Fruit fly (Drosophila melanogaster): ENCODE data around the gene CG34367.
A peak's percentile ranks its signal among the peaks of the same experiment; 100 is the strongest.

CG34367 gene

dm6 chr2L:10386208-10386805 lies 32.6 kb upstream of the CG34367 start, which contains the start of the genes Cdk1 and mRpS7 (continued):
- TF ChIP-seq CG4282 (GFP tag; optimal IDR thresholded peaks at IDR 0.05) = no peak
- TF ChIP-seq crc (GFP tag; optimal IDR thresholded peaks at IDR 0.05) = peak; percentile 10
- peak; percentile 79 for TF ChIP-seq CG8388 (GFP tag; optimal IDR thresholded peaks at IDR 0.05)
- peak; percentile 52; the same call in 1 of the 3 replicates for TF ChIP-seq CG11456 (GFP tag; IDR thresholded peaks at IDR 0.05)
- peak; percentile 51 for TF ChIP-seq CG16815 (GFP tag; optimal IDR thresholded peaks at IDR 0.05)
- TF ChIP-seq Med (GFP tag) = peak; percentile 86
- TF ChIP-seq CG8924 (tag; optimal IDR thresholded peaks at IDR 0.05) = peak; percentile 87
- peak; percentile 53 for TF ChIP-seq CG9609 (GFP tag; optimal IDR thresholded peaks at IDR 0.05)
- no peak for TF ChIP-seq MTF-1 (GFP tag; optimal IDR thresholded peaks at IDR 0.05; ENCODE audit: borderline replicate concordance)
- peak; percentile 69; the same call in 1 of the 2 replicates for TF ChIP-seq CG1024 (GFP tag; IDR thresholded peaks at IDR 0.05)
- TF ChIP-seq Rx (GFP tag; IDR thresholded peaks at IDR 0.05) = no peak
- no peak for TF ChIP-seq CG31365 (tag; optimal IDR thresholded peaks at IDR 0.05)
- TF ChIP-seq vfl (GFP tag; optimal IDR thresholded peaks at IDR 0.05) = no peak
- no peak for TF ChIP-seq Kr (GFP tag; optimal IDR thresholded peaks at IDR 0.05)
- no peak for TF ChIP-seq CkIIα-i1 (GFP tag; IDR thresholded peaks at IDR 0.05)
- peak; percentile 37 for TF ChIP-seq CG7271 (tag; optimal IDR thresholded peaks at IDR 0.05)
- 0 out of 2 replicates have a peak, but pooled peaks have one; percentile 35 for TF ChIP-seq Poxn (GFP tag; IDR thresholded peaks at IDR 0.05)
- TF ChIP-seq inv (GFP tag; IDR thresholded peaks at IDR 0.05; ENCODE audit: partially characterized antibody) = no peak
- no peak for TF ChIP-seq NC2α (GFP tag; optimal IDR thresholded peaks at IDR 0.05)
- peak; percentile 39 for TF ChIP-seq exex (tag; optimal IDR thresholded peaks at IDR 0.05)
- peak; percentile 38; the same call in 1 of the 2 replicates for TF ChIP-seq sisA (GFP tag; IDR thresholded peaks at IDR 0.05)
- TF ChIP-seq CG33557 (GFP tag; optimal IDR thresholded peaks at IDR 0.05) = peak; percentile 40
- TF ChIP-seq CG14050 (GFP tag; IDR thresholded peaks at IDR 0.05) = peak; percentile 41; the same call in 1 of the 3 replicates
- TF ChIP-seq gsb-n (tag; optimal IDR thresholded peaks at IDR 0.05) = peak; percentile 76
- peak; percentile 85 for TF ChIP-seq CG11504 (tag; optimal IDR thresholded peaks at IDR 0.05)
- TF ChIP-seq CG4360 (GFP tag; IDR thresholded peaks at IDR 0.05) = no peak
- TF ChIP-seq E2f1 (GFP tag; IDR thresholded peaks at IDR 0.05) = peak; percentile 56
- TF ChIP-seq CG12659 (GFP tag; optimal IDR thresholded peaks at IDR 0.05) = peak; percentile 76
- no peak for TF ChIP-seq pan (optimal IDR thresholded peaks at IDR 0.05)
- TF ChIP-seq pan (GFP tag; optimal IDR thresholded peaks at IDR 0.05 in 1 of 2, IDR thresholded peaks at IDR 0.05 in 1 of 2) = peak in 1 of 2 experiments; percentile 82
- TF ChIP-seq CG42726 (GFP tag; IDR thresholded peaks at IDR 0.05; ENCODE audit: partially characterized antibody) = no peak
- peak; percentile 74 for TF ChIP-seq tio (GFP tag; optimal IDR thresholded peaks at IDR 0.05)
- no peak for TF ChIP-seq ERR (GFP tag; optimal IDR thresholded peaks at IDR 0.05)
- peak; percentile 63; the same call in 2 of the 3 replicates for TF ChIP-seq Dbx (GFP tag; IDR thresholded peaks at IDR 0.05)
- no peak for TF ChIP-seq CG11560 (tag; IDR thresholded peaks at IDR 0.05)
- peak; percentile 75 for TF ChIP-seq CG15601 (tag; optimal IDR thresholded peaks at IDR 0.05)
- TF ChIP-seq Adf1 (GFP tag; IDR thresholded peaks at IDR 0.05) = 0 out of 2 replicates have a peak, but pooled peaks have one; percentile 16
- no peak for TF ChIP-seq pb (GFP tag; optimal IDR thresholded peaks at IDR 0.05)
- peak; percentile 7 for TF ChIP-seq Fer2 (tag; optimal IDR thresholded peaks at IDR 0.05)
- TF ChIP-seq CG10979 (tag; optimal IDR thresholded peaks at IDR 0.05) = peak; percentile 70
- TF ChIP-seq CG8359 (GFP tag; optimal IDR thresholded peaks at IDR 0.05; ENCODE audit: borderline replicate concordance) = peak; percentile 27
- 0 out of 3 replicates have a peak, but pooled peaks have one; percentile 54 for TF ChIP-seq CG3726 (GFP tag; IDR thresholded peaks at IDR 0.05)
- peak; percentile 76 for TF ChIP-seq NfI (GFP tag; optimal IDR thresholded peaks at IDR 0.05)
- TF ChIP-seq CG32767 (GFP tag; IDR thresholded peaks at IDR 0.05) = peak; percentile 61; the same call in 1 of the 2 replicates
- TF ChIP-seq BtbVII (GFP tag; optimal IDR thresholded peaks at IDR 0.05) = peak; percentile 28
- TF ChIP-seq Ets65A (GFP tag) = peak; percentile 85
- peak; percentile 74 for TF ChIP-seq Fer3 (tag; optimal IDR thresholded peaks at IDR 0.05)
- TF ChIP-seq Taf1 (GFP tag; IDR thresholded peaks at IDR 0.05) = 0 out of 2 replicates have a peak, but pooled peaks have one; percentile 37
- peak; percentile 7 for TF ChIP-seq CG6654 (GFP tag; optimal IDR thresholded peaks at IDR 0.05)

Measured in whole organism, embryonic.